Worm (Caenorhabditis elegans) whole organism, L2 larva: ENCODE data around the gene C05B5.8.

Experiments used
- lin-11 ChIP-seq: fragments of 150-350 bp; sonication (generic microtip); optimal IDR thresholded peaks from 2 replicates; lab custom pipeline; 2014; ENCODE audit warnings: missing biosample characterization, missing genetic modification characterization, inconsistent platforms, mixed read lengths
- mdl-1 ChIP-seq, 2 experiments: fragments of 150-350 bp in 1 of 2; sonication (generic microtip) in 1 of 2; optimal IDR thresholded peaks; 2 replicates each; lab custom pipeline; 2017; ENCODE audit warnings: missing biosample characterization in 2 of 2, missing genetic modification characterization in 2 of 2
- nhr-12 ChIP-seq: fragments of 150-350 bp; optimal IDR thresholded peaks from 2 replicates; lab custom pipeline; 2014; ENCODE audit warnings: missing biosample characterization, missing genetic modification characterization
- unc-39 ChIP-seq: fragments of 150-350 bp; optimal IDR thresholded peaks from 2 replicates; lab custom pipeline; 2014; ENCODE audit warnings: missing biosample characterization, missing genetic modification characterization

- TF ChIP-seq mdl-1 (tag; optimal IDR thresholded peaks at IDR 0.05; lab: Kevin White, UChicago) (no peak), lin-11 (tag; lab: Kevin White, UChicago) (no peak), unc-39 (no peak), nhr-12 (tag; lab: Kevin White, UChicago) (no peak)
These were observed 2.4 kb downstream of the C05B5.8 start, which contains the start of gene C05B5.11 for ce11 chrIII:10004213-10004612.
